Worm (Caenorhabditis elegans) whole organism, late embryonic: Measurements from ENCODE around the gene F36H1.3.

ENCODE experiments used
- ceh-18 ChIP-seq: sonication (generic microtip); optimal IDR thresholded peaks from 2 replicates; lab custom pipeline; 2016; ENCODE audit warnings: missing genetic modification characterization, missing compliant biosample characterization
- fkh-10 ChIP-seq: fragments of 150-350 bp; optimal IDR thresholded peaks from 2 replicates; lab custom pipeline; 2014; ENCODE audit warnings: missing biosample characterization, missing genetic modification reagents, missing genetic modification characterization
- hlh-30 ChIP-seq: sonication (generic microtip); optimal IDR thresholded peaks from 2 replicates; lab custom pipeline; 2017; ENCODE audit warnings: antibody characterized with exemption, missing genetic modification characterization, missing compliant biosample characterization; ENCODE audit not compliant: insufficient read depth
- pha-4 ChIP-seq: fragments of 150-350 bp; optimal IDR thresholded peaks from 2 replicates; lab custom pipeline; 2018; ENCODE audit warnings: missing biosample characterization, missing genetic modification reagents, missing genetic modification characterization
- pqm-1 ChIP-seq: sonication (generic microtip); optimal IDR thresholded peaks from 2 replicates; lab custom pipeline; 2016; ENCODE audit warnings: missing genetic modification characterization, missing compliant biosample characterization
- sox-4 ChIP-seq: sonication (generic microtip); optimal IDR thresholded peaks from 2 replicates; lab custom pipeline; 2017; ENCODE audit warnings: mild to moderate bottlenecking, missing genetic modification characterization, inconsistent platforms, missing compliant biosample characterization
- syd-9 ChIP-seq: sonication (generic microtip); optimal IDR thresholded peaks from 2 replicates; lab custom pipeline; 2016; ENCODE audit warnings: mild to moderate bottlenecking, missing genetic modification characterization, moderate library complexity, missing compliant biosample characterization
- ttx-3 ChIP-seq: sonication (generic microtip); optimal IDR thresholded peaks from 2 replicates; lab custom pipeline; 2016; ENCODE audit warnings: missing genetic modification reagents, missing genetic modification characterization, missing compliant biosample characterization

- no peak for TF ChIP-seq pha-4 (tag; lab: Kevin White, UChicago)
- TF ChIP-seq ceh-18 (tag; lab: Kevin White, UChicago): no peak
- no peak for TF ChIP-seq hlh-30 (tag; lab: Kevin White, UChicago)
- no peak for TF ChIP-seq sox-4 (tag; lab: Kevin White, UChicago)
- no peak for TF ChIP-seq syd-9 (tag; lab: Kevin White, UChicago)
- no peak for TF ChIP-seq ttx-3 (tag; lab: Kevin White, UChicago)
- no peak for TF ChIP-seq fkh-10 (GFP tag; lab: Kevin White, UChicago)
- TF ChIP-seq pqm-1 (tag; lab: Kevin White, UChicago): no peak
Observed at ce11 chrIV:11036222-11036621, 13.7 kb upstream of the F36H1.3 start, which contains the start of gene fkb-1.
